Fruit fly (Drosophila melanogaster) S2 (cell line): Measurements from ENCODE around the gene CG44044.

Experiments
- CG8478 ChIP-seq: fragments of >200 bp; optimal IDR thresholded peaks from 2 replicates; lab custom pipeline; 2018
- CTCF ChIP-seq, 2 experiments: fragments of >200 bp; optimal IDR thresholded peaks; 2 replicates each; lab custom pipeline; 2018

dm6 chr3R:16334797-16335196, 13.2 kb downstream of the CG44044 start:
- TF ChIP-seq CG8478 (lab: Kevin White, UChicago): no peak
- no peak for TF ChIP-seq CTCF (optimal IDR thresholded peaks at IDR 0.05; lab: Kevin White, UChicago)
